Worm (Caenorhabditis elegans): ENCODE data around the gene K12D12.4.

K12D12.4 gene

DNA sequence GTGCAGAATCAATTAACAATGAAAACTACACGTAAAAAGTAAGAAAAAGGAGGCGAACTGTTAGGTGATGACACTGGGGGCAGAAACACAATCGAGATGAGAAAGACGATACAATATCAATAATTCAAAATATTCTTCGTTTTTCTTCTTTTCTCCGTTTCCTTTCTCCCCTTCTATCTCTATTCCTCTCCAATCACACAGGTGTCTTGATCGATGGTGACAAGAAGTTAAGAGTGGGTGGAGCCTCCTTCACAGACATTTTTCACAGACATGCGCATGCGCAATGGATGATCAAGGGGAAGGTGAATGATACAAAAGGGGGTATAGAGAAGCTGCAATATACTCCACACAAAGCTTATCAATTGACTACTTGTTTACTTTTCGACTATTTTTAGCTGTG, 10.8 kb downstream of the K12D12.4 start (continued):
- no peak for TF ChIP-seq pqm-1 (tag; optimal IDR thresholded peaks at IDR 0.05)
- TF ChIP-seq C34B4.2 (tag; optimal IDR thresholded peaks at IDR 0.05): no peak
- TF ChIP-seq ceh-90 (tag; optimal IDR thresholded peaks at IDR 0.05): no peak
- TF ChIP-seq elt-3 (tag; optimal IDR thresholded peaks at IDR 0.05): peak in 1 of 6 experiments; percentile 32
- no peak for TF ChIP-seq hpl-2 (GFP tag; optimal IDR thresholded peaks at IDR 0.05)
- no peak for TF ChIP-seq rnt-1 (tag; optimal IDR thresholded peaks at IDR 0.05)
- peak; percentile 74 for TF ChIP-seq nhr-85 (tag)
- no peak for TF ChIP-seq ztf-11 (tag; optimal IDR thresholded peaks at IDR 0.05)

DNA sequence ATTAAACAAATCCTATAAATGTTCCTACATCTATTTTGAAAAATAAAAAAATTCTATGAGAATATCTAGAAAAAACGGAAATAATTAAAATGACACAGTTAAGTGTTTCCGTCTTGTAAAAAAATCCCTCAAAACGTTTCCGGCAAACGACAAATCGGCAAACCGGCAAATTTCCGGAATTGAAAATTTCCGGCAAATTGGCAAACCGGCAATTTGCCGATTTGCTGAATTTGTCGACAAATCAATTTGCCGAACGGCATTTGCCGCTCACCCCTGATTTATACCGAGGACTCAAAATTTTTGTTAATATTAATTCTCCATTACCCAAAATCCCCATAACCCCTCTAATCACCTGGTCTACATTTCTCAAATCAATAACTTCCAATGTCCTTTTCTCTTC, 12.4 kb downstream of the K12D12.4 start:
- TF ChIP-seq ceh-88 (GFP tag; IDR thresholded peaks at IDR 0.05): no peak
- no peak for TF ChIP-seq efl-1 (optimal IDR thresholded peaks at IDR 0.05)
- TF ChIP-seq efl-1 (GFP tag; optimal IDR thresholded peaks at IDR 0.05 in 1 of 2): peak in 1 of 2 experiments; percentile 53

DNA sequence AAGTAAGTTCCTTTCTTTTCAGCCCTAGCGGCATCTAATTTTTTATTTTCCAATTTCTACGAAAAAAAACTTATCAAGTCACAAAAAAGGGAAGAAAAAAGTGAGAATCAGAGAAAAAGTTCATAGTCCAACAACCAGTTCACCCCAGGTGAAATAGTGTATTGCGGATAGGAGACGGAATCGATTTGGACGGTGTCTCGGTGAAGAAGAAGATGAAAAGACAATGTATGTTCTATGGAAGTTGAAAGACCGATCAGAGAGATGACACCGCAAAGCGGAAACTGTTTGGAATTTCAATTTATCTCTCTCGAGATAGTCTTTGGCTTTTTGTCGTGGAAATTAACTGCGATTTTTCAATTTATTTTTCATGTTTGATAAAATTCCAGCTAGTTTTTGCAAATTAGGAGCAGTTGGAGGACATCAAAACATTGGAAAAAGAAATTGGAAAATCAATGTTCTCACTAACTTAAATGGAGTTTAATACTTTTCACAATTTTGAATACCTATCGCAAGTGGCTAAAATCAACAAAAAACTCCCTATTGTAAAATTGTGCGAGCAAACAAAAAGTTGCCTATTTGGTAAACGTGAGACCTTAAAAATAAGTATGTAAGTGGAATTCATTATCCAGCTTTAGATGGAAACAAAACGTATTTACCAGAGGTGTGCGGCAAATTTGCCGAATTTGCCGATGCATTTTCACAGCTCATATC, 13.2 kb downstream of the K12D12.4 start:
- TF ChIP-seq nhr-85 (tag): peak; percentile 94
- peak; percentile 20 for TF ChIP-seq nhr-20 (tag; optimal IDR thresholded peaks at IDR 0.05)
- no peak for TF ChIP-seq grh-1 (GFP tag; IDR thresholded peaks at IDR 0.05)
- peak; percentile 59 for TF ChIP-seq lin-14 (GFP tag; optimal IDR thresholded peaks at IDR 0.05)
- peak in 4 of 6 experiments; percentile 9 to 76 (median 68) for TF ChIP-seq elt-3 (tag; optimal IDR thresholded peaks at IDR 0.05)
- peak; percentile 17 for TF ChIP-seq snu-23 (GFP tag; optimal IDR thresholded peaks at IDR 0.05)
- TF ChIP-seq blmp-1 (tag; optimal IDR thresholded peaks at IDR 0.05): peak; percentile 53
- TF ChIP-seq C16A3.4 (tag; optimal IDR thresholded peaks at IDR 0.05): no peak
- no peak for TF ChIP-seq zag-1 (tag; optimal IDR thresholded peaks at IDR 0.05)
- peak in 1 of 2 experiments; percentile 7 for TF ChIP-seq lsy-2 (tag; optimal IDR thresholded peaks at IDR 0.05)
- TF ChIP-seq nhr-90 (tag; optimal IDR thresholded peaks at IDR 0.05; ENCODE audit: poor library complexity): no peak
- TF ChIP-seq nhr-71 (tag; optimal IDR thresholded peaks at IDR 0.05): peak; percentile 27
- TF ChIP-seq ztf-4 (tag; optimal IDR thresholded peaks at IDR 0.05): no peak
- no peak for TF ChIP-seq fkh-10 (GFP tag; optimal IDR thresholded peaks at IDR 0.05)
- TF ChIP-seq tbx-2 (tag; optimal IDR thresholded peaks at IDR 0.05): peak; percentile 8
- TF ChIP-seq swsn-7 (tag; optimal IDR thresholded peaks at IDR 0.05): no peak

- peak in 3 of 6 experiments; percentile 26 to 52 (median 26) for TF ChIP-seq elt-3 (tag; optimal IDR thresholded peaks at IDR 0.05)
- TF ChIP-seq efl-1 (optimal IDR thresholded peaks at IDR 0.05): no peak
- peak in 1 of 2 experiments; percentile 60 for TF ChIP-seq efl-1 (GFP tag; optimal IDR thresholded peaks at IDR 0.05 in 1 of 2)
- peak; percentile 16 for TF ChIP-seq blmp-1 (tag; optimal IDR thresholded peaks at IDR 0.05)
- no peak for TF ChIP-seq skn-1 (tag; optimal IDR thresholded peaks at IDR 0.05)
- TF ChIP-seq nhr-85 (tag): peak; percentile 70
- peak; percentile 10 for TF ChIP-seq nhr-71 (tag; optimal IDR thresholded peaks at IDR 0.05)
- TF ChIP-seq isw-1 (GFP tag; IDR thresholded peaks at IDR 0.05): no peak
- TF ChIP-seq lin-14 (GFP tag; optimal IDR thresholded peaks at IDR 0.05): peak; percentile 25
Measured at ce11 chrII:11849572-11849971, 16.0 kb downstream of the K12D12.4 start.

ce11 chrII:11845954-11846353, 19.6 kb downstream of the K12D12.4 start:
- no peak for TF ChIP-seq mab-9 (GFP tag; IDR thresholded peaks at IDR 0.05)
- TF ChIP-seq nhr-47 (tag; optimal IDR thresholded peaks at IDR 0.05): peak; percentile 3
- no peak for TF ChIP-seq elt-2 (tag; optimal IDR thresholded peaks at IDR 0.05)
- peak in 1 of 6 experiments; percentile 43 for TF ChIP-seq elt-3 (tag; optimal IDR thresholded peaks at IDR 0.05)
- no peak for TF ChIP-seq nhr-12 (tag; optimal IDR thresholded peaks at IDR 0.05)
- peak; percentile 35 for TF ChIP-seq ama-1 (optimal IDR thresholded peaks at IDR 0.05)
- TF ChIP-seq lin-14 (GFP tag; optimal IDR thresholded peaks at IDR 0.05): no peak
- no peak for TF ChIP-seq blmp-1 (tag; optimal IDR thresholded peaks at IDR 0.05)
- no peak for TF ChIP-seq nhr-76 (tag; optimal IDR thresholded peaks at IDR 0.05)

Measured in whole organism, L1 larva.